Fruit fly (Drosophila melanogaster): ENCODE measurements around the gene CG43131.

DNA sequence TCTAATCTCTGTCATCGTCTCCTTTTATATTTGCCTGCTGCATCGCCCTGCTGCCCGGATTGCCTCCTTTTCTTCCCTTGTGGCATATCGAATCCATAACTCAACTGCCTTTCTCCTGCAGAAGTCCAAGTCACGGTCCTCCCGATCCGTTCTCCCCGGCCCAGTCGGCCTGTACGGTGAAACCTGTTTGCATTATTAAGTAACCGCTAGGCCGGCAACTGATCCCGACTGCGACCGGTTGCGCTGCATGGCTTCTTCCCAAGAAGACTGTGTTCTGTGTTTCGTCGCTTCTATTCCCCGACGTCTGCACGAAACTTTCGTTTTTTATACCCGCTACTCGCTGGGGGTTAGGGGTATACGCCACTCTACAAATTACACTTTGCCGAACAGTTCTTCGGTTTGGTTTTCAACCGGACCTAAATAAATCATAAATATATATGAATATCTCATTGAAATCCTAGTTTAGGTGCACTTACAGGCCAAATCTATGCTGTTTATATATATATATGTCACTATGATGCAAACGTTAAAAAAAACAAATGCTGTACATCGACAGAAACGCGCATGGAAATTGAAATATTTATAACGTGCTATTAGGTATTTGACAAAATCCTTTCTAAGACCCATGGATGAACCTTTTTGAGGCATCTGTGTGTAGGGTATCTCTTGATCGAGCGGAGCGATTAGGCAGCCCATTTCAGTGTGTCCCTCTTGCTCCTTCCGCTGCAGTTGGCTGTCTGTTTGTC, 19.3 kb downstream of the CG43131 start:
- TF ChIP-seq h (optimal IDR thresholded peaks at IDR 0.05) = no peak
- no peak for TF ChIP-seq Sin3A (optimal IDR thresholded peaks at IDR 0.05)
- TF ChIP-seq psq (optimal IDR thresholded peaks at IDR 0.05) = no peak
- no peak for TF ChIP-seq ttk (optimal IDR thresholded peaks at IDR 0.05)
